Fruit fly (Drosophila melanogaster) whole organism, wandering third instar larva: ENCODE data around the gene Prp4k.

ENCODE experiments used
- CG32264 ChIP-seq: fragments of 200-800 bp; sonication (Bioruptor generic); optimal IDR thresholded peaks from 2 replicates; lab custom pipeline; 2016; ENCODE audit warnings: missing biosample characterization, missing genetic modification characterization
- GATAd ChIP-seq: sonication (Bioruptor generic); optimal IDR thresholded peaks from 2 replicates; lab custom pipeline; 2016; ENCODE audit warnings: missing biosample characterization, missing genetic modification characterization
- HLH106 ChIP-seq: fragments of 200-800 bp; optimal IDR thresholded peaks from 3 replicates; lab custom pipeline; 2019; ENCODE audit warnings: missing biosample characterization, mild to moderate bottlenecking, missing genetic modification characterization, moderate library complexity
- Mio ChIP-seq: sonication (Bioruptor generic); optimal IDR thresholded peaks from 2 replicates; lab custom pipeline; 2016; ENCODE audit warnings: missing biosample characterization, missing genetic modification characterization
- Myc ChIP-seq: fragments of >200 bp; optimal IDR thresholded peaks from 2 replicates; lab custom pipeline; 2017
- N ChIP-seq: fragments of >200 bp; optimal IDR thresholded peaks from 2 replicates; lab custom pipeline; 2018; ENCODE audit warnings: missing biosample characterization, missing external identifiers, missing genetic modification characterization
- OdsH ChIP-seq: fragments of 200-800 bp; sonication (Bioruptor generic); optimal IDR thresholded peaks from 2 replicates; lab custom pipeline; 2016; ENCODE audit warnings: missing biosample characterization, mild to moderate bottlenecking, missing genetic modification characterization
- Rel ChIP-seq, 2 experiments: fragments of 200-800 bp; sonication (Bioruptor generic) in 1 of 2; optimal IDR thresholded peaks; 2 replicates in 1 of 2; 3 replicates in 1 of 2; lab custom pipeline; 2016 to 2019; ENCODE audit warnings: mild to moderate bottlenecking in 2 of 2, missing biosample characterization in 2 of 2, missing genetic modification characterization in 2 of 2, moderate library complexity in 1 of 2
- Sp1 ChIP-seq: fragments of 200-800 bp; sonication (Bioruptor generic); optimal IDR thresholded peaks from 3 replicates; lab custom pipeline; 2019; ENCODE audit warnings: missing biosample characterization, mild to moderate bottlenecking, missing genetic modification characterization, moderate library complexity
- Vsx2 ChIP-seq: fragments of 200-300, 225-300 bp; sonication (Bioruptor generic); optimal IDR thresholded peaks from 2 replicates; lab custom pipeline; 2018; ENCODE audit warnings: missing biosample characterization, missing genetic modification characterization; ENCODE audit not compliant: partially characterized antibody
- br ChIP-seq: fragments of 200-800 bp; sonication (Bioruptor generic); optimal IDR thresholded peaks from 2 replicates; lab custom pipeline; 2016; ENCODE audit warnings: missing biosample characterization, missing genetic modification characterization
- brk ChIP-seq: fragments of 200-800 bp; sonication (Bioruptor generic); optimal IDR thresholded peaks from 2 replicates; lab custom pipeline; 2016; ENCODE audit warnings: missing biosample characterization, mild to moderate bottlenecking, missing genetic modification characterization
- dmrt93B ChIP-seq: fragments of 200-800 bp; sonication (Bioruptor generic); optimal IDR thresholded peaks from 2 replicates; lab custom pipeline; 2018; ENCODE audit warnings: missing biosample characterization, mild to moderate bottlenecking, missing genetic modification characterization
- jim ChIP-seq: fragments of 175-275, 200-325 bp; sonication (Bioruptor generic); optimal IDR thresholded peaks from 2 replicates; lab custom pipeline; 2016; ENCODE audit warnings: missing biosample characterization, mild to moderate bottlenecking, missing genetic modification characterization
- pan ChIP-seq: fragments of >200 bp; optimal IDR thresholded peaks from 2 replicates; lab custom pipeline; 2017
- psq ChIP-seq: fragments of 200-800 bp; sonication (Bioruptor generic); optimal IDR thresholded peaks from 3 replicates; lab custom pipeline; 2017; ENCODE audit warnings: missing biosample characterization, mild to moderate bottlenecking, missing genetic modification characterization, moderate library complexity
- rgr ChIP-seq: fragments of 200-800 bp; sonication (Bioruptor generic); optimal IDR thresholded peaks from 3 replicates; lab custom pipeline; 2016; ENCODE audit warnings: missing biosample characterization, mild to moderate bottlenecking, missing genetic modification characterization
- usp ChIP-seq: fragments of >200 bp; optimal IDR thresholded peaks from 2 replicates; lab custom pipeline; 2017; ENCODE audit warnings: missing biosample characterization, missing genetic modification characterization

The Prp4k gene

dm6 chr3L:159406-160084 lies 51.7 kb downstream of the Prp4k start:
- TF ChIP-seq N (no peak), rgr (no peak), Rel (GFP tag; optimal IDR thresholded peaks at IDR 0.05; lab: Kevin White, UChicago) (no peak), Rel (tag; optimal IDR thresholded peaks at IDR 0.05; lab: Kevin White, UChicago) (no peak)

dm6 chr3L:157674-158179 lies 53.5 kb downstream of the Prp4k start:
- no peak for TF ChIP-seq Vsx2 (GFP tag; lab: Kevin White, UChicago)
- no peak for TF ChIP-seq dmrt93B (GFP tag; lab: Kevin White, UChicago)
- TF ChIP-seq pan = no peak
- TF ChIP-seq HLH106 (tag; lab: Kevin White, UChicago) = no peak
- no peak for TF ChIP-seq brk (GFP tag; lab: Kevin White, UChicago)
- TF ChIP-seq jim (GFP tag; lab: Kevin White, UChicago) = no peak
- no peak for TF ChIP-seq CG32264 (GFP tag; lab: Kevin White, UChicago)
- no peak for TF ChIP-seq GATAd
- no peak for TF ChIP-seq psq (GFP tag; lab: Kevin White, UChicago)
- no peak for TF ChIP-seq Mio (GFP tag; lab: Kevin White, UChicago)
- no peak for TF ChIP-seq OdsH (GFP tag; lab: Kevin White, UChicago)
- TF ChIP-seq usp (GFP tag; lab: Kevin White, UChicago) = no peak
- TF ChIP-seq Sp1 = no peak
- no peak for TF ChIP-seq br (GFP tag; lab: Kevin White, UChicago)
- no peak for TF ChIP-seq Myc (lab: Kevin White, UChicago)
